Worm (Caenorhabditis elegans) whole organism, L3 larva: ENCODE results near the gene C50B6.7.

Experiments used
- R02D3.7 ChIP-seq: fragments of 150-350 bp; optimal IDR thresholded peaks from 2 replicates; lab custom pipeline; 2014; ENCODE audit warnings: missing biosample characterization, missing genetic modification characterization
- aly-2 ChIP-seq: fragments of 150-350 bp; optimal IDR thresholded peaks from 2 replicates; lab custom pipeline; 2014; ENCODE audit warnings: missing biosample characterization, missing genetic modification characterization
- ceh-16 ChIP-seq: sonication (generic microtip); optimal IDR thresholded peaks from 2 replicates; lab custom pipeline; 2017; ENCODE audit warnings: missing biosample characterization, missing genetic modification characterization
- ceh-28 ChIP-seq: fragments of 150-350 bp; optimal IDR thresholded peaks from 2 replicates; lab custom pipeline; 2014; ENCODE audit warnings: missing biosample characterization, missing genetic modification reagents, missing genetic modification characterization
- ceh-82 ChIP-seq: fragments of 150-350 bp; optimal IDR thresholded peaks from 2 replicates; lab custom pipeline; 2014; ENCODE audit warnings: missing biosample characterization, missing genetic modification characterization
- ceh-9 ChIP-seq: sonication (generic microtip); optimal IDR thresholded peaks from 2 replicates; lab custom pipeline; 2018; ENCODE audit warnings: missing biosample characterization, missing genetic modification characterization
- daf-12 ChIP-seq: fragments of 150-350 bp; optimal IDR thresholded peaks from 2 replicates; lab custom pipeline; 2014; ENCODE audit warnings: missing biosample characterization, missing genetic modification reagents, missing genetic modification characterization
- egl-5 ChIP-seq: fragments of 150-350 bp; optimal IDR thresholded peaks from 2 replicates; lab custom pipeline; 2017; ENCODE audit warnings: missing biosample characterization, missing genetic modification reagents, missing genetic modification characterization, inconsistent platforms
- elt-1 ChIP-seq: fragments of 150-350 bp; optimal IDR thresholded peaks from 2 replicates; lab custom pipeline; 2014; ENCODE audit warnings: missing biosample characterization, missing genetic modification characterization
- elt-2 ChIP-seq: sonication (generic microtip); optimal IDR thresholded peaks from 2 replicates; lab custom pipeline; 2016; ENCODE audit warnings: missing genetic modification reagents, mild to moderate bottlenecking, missing genetic modification characterization, missing compliant biosample characterization
- eor-1 ChIP-seq, 2 experiments: fragments of 150-350 bp; optimal IDR thresholded peaks; 2 replicates each; lab custom pipeline; 2014 to 2018; ENCODE audit warnings: missing biosample characterization in 2 of 2, missing genetic modification characterization in 2 of 2
- fkh-10 ChIP-seq: sonication (generic microtip); optimal IDR thresholded peaks from 2 replicates; lab custom pipeline; 2017; ENCODE audit warnings: missing biosample characterization, missing genetic modification reagents, missing genetic modification characterization
- fkh-2 ChIP-seq: fragments of 150-350 bp; optimal IDR thresholded peaks from 2 replicates; lab custom pipeline; 2014; ENCODE audit warnings: missing biosample characterization, missing genetic modification reagents, missing genetic modification characterization
- fos-1 ChIP-seq: fragments of 150-350 bp; optimal IDR thresholded peaks from 2 replicates; lab custom pipeline; 2014; ENCODE audit warnings: missing biosample characterization, missing genetic modification characterization
- hmg-11 ChIP-seq: sonication (generic microtip); optimal IDR thresholded peaks from 2 replicates; lab custom pipeline; 2016; ENCODE audit warnings: missing genetic modification characterization, missing compliant biosample characterization
- jun-1 ChIP-seq: fragments of 150-350 bp; optimal IDR thresholded peaks from 2 replicates; lab custom pipeline; 2014; ENCODE audit warnings: missing biosample characterization, missing genetic modification reagents, missing genetic modification characterization
- lin-15B ChIP-seq: fragments of 150-350 bp; optimal IDR thresholded peaks from 2 replicates; lab custom pipeline; 2014; ENCODE audit warnings: missing biosample characterization, missing genetic modification characterization
- mdl-1 ChIP-seq: fragments of 150-350 bp; optimal IDR thresholded peaks from 2 replicates; lab custom pipeline; 2014; ENCODE audit warnings: missing biosample characterization, missing genetic modification characterization
- mml-1 ChIP-seq: fragments of 150-350 bp; sonication (generic microtip); optimal IDR thresholded peaks from 3 replicates; lab custom pipeline; 2014; ENCODE audit warnings: missing biosample characterization, missing genetic modification characterization
- nfya-1 ChIP-seq: sonication (generic microtip); optimal IDR thresholded peaks from 2 replicates; lab custom pipeline; 2017; ENCODE audit warnings: missing genetic modification characterization, mild to moderate bottlenecking, missing compliant biosample characterization, antibody characterized with exemption, moderate library complexity; ENCODE audit not compliant: insufficient read depth
- nhr-12 ChIP-seq: fragments of 150-350 bp; optimal IDR thresholded peaks from 2 replicates; lab custom pipeline; 2014; ENCODE audit warnings: missing biosample characterization, missing genetic modification characterization
- nhr-23 ChIP-seq: fragments of 150-350 bp; optimal IDR thresholded peaks from 2 replicates; lab custom pipeline; 2014; ENCODE audit warnings: missing biosample characterization, missing genetic modification reagents, missing genetic modification characterization
- nhr-237 ChIP-seq: fragments of 150-350 bp; optimal IDR thresholded peaks from 2 replicates; lab custom pipeline; 2014; ENCODE audit warnings: missing biosample characterization, missing genetic modification characterization
- nhr-25 ChIP-seq: sonication (generic microtip); optimal IDR thresholded peaks from 2 replicates; lab custom pipeline; 2017; ENCODE audit warnings: missing biosample characterization, missing genetic modification characterization
- nhr-43 ChIP-seq: sonication (generic microtip); optimal IDR thresholded peaks from 2 replicates; lab custom pipeline; 2016; ENCODE audit warnings: mild to moderate bottlenecking, missing genetic modification characterization, missing compliant biosample characterization; ENCODE audit not compliant: poor library complexity, severe bottlenecking
- nhr-76 ChIP-seq: fragments of 150-350 bp; sonication (generic microtip); optimal IDR thresholded peaks from 5 replicates; lab custom pipeline; 2014; ENCODE audit warnings: missing biosample characterization, missing genetic modification characterization
- nhr-77 ChIP-seq: fragments of 150-350 bp; optimal IDR thresholded peaks from 2 replicates; lab custom pipeline; 2014; ENCODE audit warnings: missing biosample characterization, missing genetic modification characterization
- pha-4 ChIP-seq: fragments of 150-350 bp; optimal IDR thresholded peaks from 2 replicates; lab custom pipeline; 2014; ENCODE audit warnings: missing biosample characterization, missing genetic modification reagents, missing genetic modification characterization
- pqm-1 ChIP-seq: fragments of 150-350 bp; optimal IDR thresholded peaks from 2 replicates; lab custom pipeline; 2017; ENCODE audit warnings: missing biosample characterization, missing genetic modification characterization, inconsistent platforms
- skn-1 ChIP-seq: fragments of 150-350 bp; optimal IDR thresholded peaks from 2 replicates; lab custom pipeline; 2014; ENCODE audit warnings: missing biosample characterization, missing genetic modification characterization
- snpc-4 ChIP-seq: fragments of 150-350 bp; optimal IDR thresholded peaks from 2 replicates; lab custom pipeline; 2014; ENCODE audit warnings: missing biosample characterization, missing genetic modification characterization
- tbx-2 ChIP-seq: sonication (generic microtip); optimal IDR thresholded peaks from 2 replicates; lab custom pipeline; 2016; ENCODE audit warnings: mild to moderate bottlenecking, missing genetic modification characterization, missing compliant biosample characterization
- unc-39 ChIP-seq: sonication (generic microtip); optimal IDR thresholded peaks from 4 replicates; lab custom pipeline; 2017; ENCODE audit warnings: missing biosample characterization, missing genetic modification characterization
- zag-1 ChIP-seq: fragments of 150-350 bp; optimal IDR thresholded peaks from 2 replicates; lab custom pipeline; 2014; ENCODE audit warnings: missing biosample characterization, missing genetic modification characterization
- ztf-11 ChIP-seq: fragments of 150-350 bp; optimal IDR thresholded peaks from 2 replicates; lab custom pipeline; 2014; ENCODE audit warnings: missing biosample characterization, missing genetic modification characterization

C50B6.7 gene

ce11 chrV:13335883-13336419, 11.2 kb upstream of the C50B6.7 start, which contains the start of gene C50B6.9:
TSS of gene C50B6.9 (plus strand) at chrV:13336369.
- TF ChIP-seq nhr-12 (no peak), nhr-237 (tag; lab: Kevin White, UChicago) (no peak), pha-4 (tag; lab: Kevin White, UChicago) (no peak), ceh-16 (no peak), lin-15B (no peak), ztf-11 (no peak), fos-1 (tag; lab: Kevin White, UChicago) (no peak), hmg-11 (tag; lab: Kevin White, UChicago) (no peak), nhr-23 (tag; lab: Kevin White, UChicago) (no peak), R02D3.7 (tag; lab: Kevin White, UChicago) (no peak), tbx-2 (tag; lab: Kevin White, UChicago) (no peak), elt-1 (tag; lab: Kevin White, UChicago) (no peak), skn-1 (no peak), egl-5 (tag; lab: Kevin White, UChicago) (no peak), ceh-28 (tag; lab: Kevin White, UChicago) (no peak), daf-12 (tag; lab: Kevin White, UChicago) (no peak), nfya-1 (tag; lab: Kevin White, UChicago) (no peak), snpc-4 (tag; lab: Kevin White, UChicago) (no peak)

- TF ChIP-seq zag-1 (no peak), nhr-25 (no peak), aly-2 (tag; lab: Kevin White, UChicago) (no peak), egl-5 (tag; lab: Kevin White, UChicago) (no peak), mml-1 (tag; lab: Kevin White, UChicago) (no peak), nhr-43 (tag; lab: Kevin White, UChicago) (no peak), ceh-82 (tag; lab: Kevin White, UChicago) (no peak), mdl-1 (tag; lab: Kevin White, UChicago) (no peak), nhr-77 (tag; lab: Kevin White, UChicago) (no peak), nhr-12 (no peak), pqm-1 (tag; lab: Kevin White, UChicago) (no peak), nhr-76 (tag; lab: Kevin White, UChicago) (no peak), eor-1 (tag; optimal IDR thresholded peaks at IDR 0.05; lab: Kevin White, UChicago) (no peak)
Measured at ce11 chrV:13334447-13334846, 9.7 kb upstream of the C50B6.7 start.

- TF ChIP-seq elt-2 (tag; lab: Kevin White, UChicago): peak; percentile 77
- no peak for TF ChIP-seq eor-1 (tag; optimal IDR thresholded peaks at IDR 0.05; lab: Kevin White, UChicago)
- peak; percentile 28 for TF ChIP-seq nhr-25
- no peak for TF ChIP-seq fkh-2 (tag; lab: Kevin White, UChicago)
- TF ChIP-seq jun-1 (tag; lab: Kevin White, UChicago): peak; percentile 34
- peak; percentile 96 for TF ChIP-seq elt-1 (tag; lab: Kevin White, UChicago)
- TF ChIP-seq nhr-23 (tag; lab: Kevin White, UChicago): peak; percentile 52
- peak; percentile 68 for TF ChIP-seq pqm-1 (tag; lab: Kevin White, UChicago)
Measured at ce11 chrV:13333386-13334180, 8.8 kb upstream of the C50B6.7 start, which contains the start of gene nhr-168. TSS of gene nhr-168 (minus strand) at chrV:13333871.

- no peak for TF ChIP-seq unc-39 (tag; lab: Kevin White, UChicago)
- TF ChIP-seq daf-12 (tag; lab: Kevin White, UChicago): no peak
- no peak for TF ChIP-seq pqm-1 (tag; lab: Kevin White, UChicago)
- TF ChIP-seq fkh-10 (GFP tag; lab: Kevin White, UChicago): no peak
- TF ChIP-seq ceh-9 (tag; lab: Kevin White, UChicago): no peak
- no peak for TF ChIP-seq skn-1
- TF ChIP-seq zag-1: no peak
- no peak for TF ChIP-seq nhr-12
- TF ChIP-seq ceh-16: no peak
- TF ChIP-seq mdl-1 (tag; lab: Kevin White, UChicago): no peak
- TF ChIP-seq, all 47 proteins: peak for 0
Measured at ce11 chrV:13330919-13331318, 6.1 kb upstream of the C50B6.7 start, which contains the start of gene nhr-129. TSS of gene nhr-129 (minus strand) at chrV:13331019.
